Worm (Caenorhabditis elegans): ENCODE data around the gene F57A8.1.

Gene F57A8.1

ce11 chrV:10078244-10078643 lies 41.1 kb downstream of the F57A8.1 start, which contains the start of gene R04B5.1:
Gene R04B5.1, minus strand, starts transcription at chrV:10078344.
- TF ChIP-seq Y53G8AR.9 (GFP tag; conservative IDR thresholded peaks at IDR 0.05) (no peak), T26A5.8 (tag; optimal IDR thresholded peaks at IDR 0.05) (no peak), lsl-1 (GFP tag; optimal IDR thresholded peaks at IDR 0.05) (no peak), attf-3 (GFP tag; conservative IDR thresholded peaks at IDR 0.05) (no peak), F33H1.4 (GFP tag; IDR thresholded peaks at IDR 0.05) (no peak), rpc-1 (optimal IDR thresholded peaks at IDR 0.05) (no peak), rpc-1 (tag; optimal IDR thresholded peaks at IDR 0.05) (no peak), ztf-6 (GFP tag; IDR thresholded peaks at IDR 0.05) (no peak), sptf-2 (GFP tag; optimal IDR thresholded peaks at IDR 0.05) (no peak), xnd-1 (tag; optimal IDR thresholded peaks at IDR 0.05) (no peak), egrh-3 (GFP tag; IDR thresholded peaks at IDR 0.05) (no peak), egl-44 (GFP tag; IDR thresholded peaks at IDR 0.05) (no peak), him-1 (tag; optimal IDR thresholded peaks at IDR 0.05) (no peak), attf-5 (GFP tag; optimal IDR thresholded peaks at IDR 0.05) (no peak), cebp-2 (GFP tag; IDR thresholded peaks at IDR 0.05) (no peak)

- TF ChIP-seq hrde-1 (tag; optimal IDR thresholded peaks at IDR 0.05; ENCODE audit: borderline replicate concordance) (no peak), ceh-58 (GFP tag; IDR thresholded peaks at IDR 0.05) (no peak), atf-7 (tag; optimal IDR thresholded peaks at IDR 0.05) (no peak), F23B12.7 (tag; optimal IDR thresholded peaks at IDR 0.05; ENCODE audit: insufficient read depth) (no peak), Y56A3A.18 (GFP tag; IDR thresholded peaks at IDR 0.05) (no peak), nfya-1 (tag; optimal IDR thresholded peaks at IDR 0.05; ENCODE audit: borderline replicate concordance, insufficient read depth) (no peak), ztf-3 (GFP tag; optimal IDR thresholded peaks at IDR 0.05) (no peak), bed-2 (GFP tag; IDR thresholded peaks at IDR 0.05) (no peak), F57C9.4 (tag; optimal IDR thresholded peaks at IDR 0.05) (no peak), lin-54 (GFP tag; optimal IDR thresholded peaks at IDR 0.05) (no peak), sptf-2 (GFP tag; optimal IDR thresholded peaks at IDR 0.05) (no peak), Y95B8A.8 (GFP tag; IDR thresholded peaks at IDR 0.05) (no peak), xnd-1 (tag; optimal IDR thresholded peaks at IDR 0.05) (no peak), madf-8 (GFP tag; conservative IDR thresholded peaks at IDR 0.05) (no peak)
Observed at ce11 chrV:10080905-10081304, 43.8 kb downstream of the F57A8.1 start.

ce11 chrV:10081636-10082035 lies 44.5 kb downstream of the F57A8.1 start, which contains the start of gene nhr-205:
Gene nhr-205, minus strand, starts transcription at chrV:10081776.
- TF ChIP-seq him-1 (tag; optimal IDR thresholded peaks at IDR 0.05), result no peak
- TF ChIP-seq ztf-26 (tag; optimal IDR thresholded peaks at IDR 0.05), result no peak
- TF ChIP-seq nfyb-1 (GFP tag; IDR thresholded peaks at IDR 0.05), result no peak
- no peak for TF ChIP-seq aptf-2 (GFP tag; conservative IDR thresholded peaks at IDR 0.05)
- TF ChIP-seq bed-1 (GFP tag; IDR thresholded peaks at IDR 0.05), result no peak
- no peak for TF ChIP-seq hsf-1 (GFP tag; IDR thresholded peaks at IDR 0.05)
- no peak for TF ChIP-seq Y95B8A.8 (GFP tag; IDR thresholded peaks at IDR 0.05)
- no peak for TF ChIP-seq nhr-80 (tag; optimal IDR thresholded peaks at IDR 0.05)
- TF ChIP-seq attf-6 (GFP tag; IDR thresholded peaks at IDR 0.05), result no peak
- TF ChIP-seq Y56A3A.18 (GFP tag; IDR thresholded peaks at IDR 0.05), result no peak
- no peak for TF ChIP-seq lir-1 (GFP tag; conservative IDR thresholded peaks at IDR 0.05)
- no peak for TF ChIP-seq Y79H2A.3 (GFP tag; conservative IDR thresholded peaks at IDR 0.05)
- TF ChIP-seq pbrm-1 (GFP tag; IDR thresholded peaks at IDR 0.05), result no peak

Data from whole organism, young adult.